Fruit fly (Drosophila melanogaster): ENCODE measurements around the gene GATAe.

DNA sequence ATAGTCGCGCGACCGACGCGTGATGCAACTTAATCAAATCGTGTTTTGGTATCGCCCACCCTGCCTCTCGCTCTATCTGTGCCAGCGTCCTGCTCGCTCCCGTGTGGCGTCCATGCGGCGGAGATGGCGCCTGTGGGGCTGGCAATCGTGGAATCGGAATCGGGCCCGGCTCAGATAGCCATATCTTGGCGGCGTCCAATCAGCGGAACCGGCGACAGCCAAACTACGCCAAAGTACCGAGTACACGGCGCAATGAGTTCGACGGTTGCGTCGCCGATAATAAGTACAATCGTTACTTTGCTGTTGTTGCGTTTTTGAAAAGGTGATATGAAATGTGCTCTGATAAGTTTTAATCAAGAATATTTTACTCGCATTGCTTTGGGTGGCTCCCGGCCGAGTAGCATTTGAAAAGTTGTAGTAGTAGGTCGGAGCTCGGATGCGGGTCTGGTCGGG lies 23.1 kb upstream of the GATAe start, which contains the start of gene srp:
- TF ChIP-seq Myc (optimal IDR thresholded peaks at IDR 0.05) (no peak), h (optimal IDR thresholded peaks at IDR 0.05) (no peak), Sin3A (optimal IDR thresholded peaks at IDR 0.05) (no peak), psq (optimal IDR thresholded peaks at IDR 0.05) (no peak), insv (optimal IDR thresholded peaks at IDR 0.05) (no peak)

All from Kc167 (cell line).